Worm (Caenorhabditis elegans): Measurements from ENCODE around the gene smgl-2.

ce11 chrIV:3710737-3711136 lies 15.2 kb upstream of the smgl-2 start:
- TF ChIP-seq him-1 (tag; optimal IDR thresholded peaks at IDR 0.05) (no peak), dao-5 (tag; optimal IDR thresholded peaks at IDR 0.05) (no peak), W03F9.2 (tag; optimal IDR thresholded peaks at IDR 0.05) (no peak)

Data from whole organism, L4/young adult.